Worm (Caenorhabditis elegans): ENCODE data around the gene T09D3.8.

T09D3.8 gene

DNA sequence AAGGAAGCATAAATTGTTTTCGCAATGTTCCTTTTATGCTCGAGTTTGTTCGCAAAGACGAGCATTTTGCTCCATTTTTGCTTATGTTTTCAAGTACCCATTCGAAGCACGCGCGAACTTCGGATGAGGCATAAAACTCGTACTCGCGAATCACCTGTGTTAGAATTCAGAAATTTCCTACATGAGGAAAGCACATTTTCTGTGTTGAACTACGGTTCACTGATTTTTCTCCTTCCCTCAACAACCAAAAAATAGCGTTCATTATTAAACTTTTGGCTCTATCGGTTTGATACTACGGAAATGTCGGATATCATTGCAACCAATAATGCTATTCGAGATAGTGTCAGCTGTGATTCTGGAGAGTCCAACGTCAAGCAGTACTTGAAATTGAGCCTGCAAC is 30.4 kb upstream of the T09D3.8 start, which contains the start of gene srg-28:
Gene srg-28, plus strand, starts transcription at position 301 of the 400 bp plus-strand sequence.
- TF ChIP-seq rcor-1 (GFP tag; IDR thresholded peaks at IDR 0.05) (no peak), repo-1 (tag; optimal IDR thresholded peaks at IDR 0.05) (no peak), mxl-1 (tag; optimal IDR thresholded peaks at IDR 0.05) (no peak), Y79H2A.3 (GFP tag; conservative IDR thresholded peaks at IDR 0.05) (no peak), F33H1.4 (GFP tag; IDR thresholded peaks at IDR 0.05) (no peak), hlh-12 (tag; optimal IDR thresholded peaks at IDR 0.05) (no peak), C06A6.2 (GFP tag; conservative IDR thresholded peaks at IDR 0.05) (no peak), xnd-1 (tag; optimal IDR thresholded peaks at IDR 0.05) (no peak)

DNA sequence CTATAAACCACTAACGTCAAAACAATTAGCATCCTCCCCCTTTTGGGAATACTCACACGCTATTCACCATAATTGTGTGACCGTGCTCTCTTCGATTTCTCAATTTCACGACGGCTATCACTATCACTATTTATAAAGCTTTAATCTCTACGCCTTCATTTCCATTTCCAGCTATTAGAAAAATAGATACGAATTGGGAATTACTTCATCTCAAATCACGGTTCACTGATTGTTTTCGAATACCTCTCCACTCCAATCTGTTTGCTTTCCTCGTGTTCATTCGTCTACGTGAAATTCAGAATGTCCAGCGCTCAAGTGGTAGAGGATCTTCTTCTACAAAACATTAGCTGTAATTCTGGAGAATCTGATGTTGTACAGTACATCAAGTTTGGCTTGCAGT is 28.1 kb upstream of the T09D3.8 start, which contains the start of gene srg-29:
Gene srg-29, plus strand, starts transcription at position 301 of the 400 bp plus-strand sequence.
- TF ChIP-seq pha-4 (tag; optimal IDR thresholded peaks at IDR 0.05) (no peak), ets-4 (GFP tag; optimal IDR thresholded peaks at IDR 0.05) (no peak), tbp1 (GFP tag; optimal IDR thresholded peaks at IDR 0.05) (no peak), F10E7.11 (tag; optimal IDR thresholded peaks at IDR 0.05) (no peak), tbx-9 (tag; optimal IDR thresholded peaks at IDR 0.05; ENCODE audit: borderline replicate concordance) (no peak), rec-8 (tag; optimal IDR thresholded peaks at IDR 0.05) (no peak), ztf-22 (GFP tag; optimal IDR thresholded peaks at IDR 0.05) (no peak), D2030.7 (GFP tag; IDR thresholded peaks at IDR 0.05) (no peak), Y95B8A.8 (GFP tag; IDR thresholded peaks at IDR 0.05) (no peak), hsf-1 (GFP tag; IDR thresholded peaks at IDR 0.05) (no peak)

- no peak for TF ChIP-seq snpc-1.3 (tag; optimal IDR thresholded peaks at IDR 0.05; ENCODE audit: insufficient read depth)
- no peak for TF ChIP-seq dox-1 (GFP tag; IDR thresholded peaks at IDR 0.05)
- no peak for TF ChIP-seq pha-4 (tag; optimal IDR thresholded peaks at IDR 0.05)
These were observed 25.5 kb upstream of the T09D3.8 start, which contains the start of gene srg-27 for ce11 chrV:5339497-5339896. srg-27 (plus strand) TSS chrV:5339797.

DNA sequence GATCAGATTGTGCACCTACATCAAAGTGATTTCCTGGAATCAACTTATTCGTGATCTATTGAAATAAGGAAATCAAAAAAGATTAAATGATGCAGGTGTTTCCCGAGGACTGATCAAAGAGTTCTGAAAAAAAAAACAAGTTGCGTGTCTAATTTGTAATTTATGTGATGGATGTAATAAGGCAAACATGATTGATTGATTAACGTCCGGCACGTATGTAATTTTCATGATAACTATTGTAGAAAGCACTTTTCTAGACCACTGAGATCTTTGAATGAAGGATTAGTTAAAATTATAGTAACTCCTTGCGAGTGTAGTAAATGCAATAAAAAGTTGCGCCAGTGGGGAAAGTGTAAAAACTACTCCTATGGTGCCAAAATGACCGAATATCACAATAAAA is 19.5 kb upstream of the T09D3.8 start, which contains the start of gene srg-25:
Gene srg-25, minus strand, starts transcription at position 101 of the 400 bp plus-strand sequence.
- TF ChIP-seq hrde-1 (tag; optimal IDR thresholded peaks at IDR 0.05; ENCODE audit: borderline replicate concordance), result no peak
- TF ChIP-seq attf-5 (GFP tag; optimal IDR thresholded peaks at IDR 0.05), result no peak
- no peak for TF ChIP-seq ztf-25 (GFP tag; IDR thresholded peaks at IDR 0.05)
- TF ChIP-seq mxl-1 (tag; optimal IDR thresholded peaks at IDR 0.05), result no peak
- no peak for TF ChIP-seq D2030.7 (GFP tag; IDR thresholded peaks at IDR 0.05)
- TF ChIP-seq Y53F4B.3 (GFP tag; IDR thresholded peaks at IDR 0.05), result no peak
- no peak for TF ChIP-seq nfya-2 (GFP tag; IDR thresholded peaks at IDR 0.05)
- no peak for TF ChIP-seq F39B2.1 (GFP tag; IDR thresholded peaks at IDR 0.05)
- no peak for TF ChIP-seq chd-7 (tag; optimal IDR thresholded peaks at IDR 0.05)
- TF ChIP-seq let-607 (tag; optimal IDR thresholded peaks at IDR 0.05), result no peak
- no peak for TF ChIP-seq xnd-1 (tag; optimal IDR thresholded peaks at IDR 0.05)
- no peak for TF ChIP-seq Y56A3A.18 (GFP tag; IDR thresholded peaks at IDR 0.05)
- TF ChIP-seq mcd-1 (GFP tag; IDR thresholded peaks at IDR 0.05), result no peak
- no peak for TF ChIP-seq bed-1 (GFP tag; IDR thresholded peaks at IDR 0.05)
- TF ChIP-seq C17E4.6 (GFP tag; IDR thresholded peaks at IDR 0.05), result no peak
- no peak for TF ChIP-seq ZK185.1 (tag; optimal IDR thresholded peaks at IDR 0.05; ENCODE audit: poor library complexity, severe bottlenecking)

All from whole organism, young adult.